Fruit fly (Drosophila melanogaster): ENCODE data around the gene VhaM9.7-a.
A peak's percentile ranks its signal among the peaks of the same experiment; 100 is the strongest.

Gene VhaM9.7-a

DNA sequence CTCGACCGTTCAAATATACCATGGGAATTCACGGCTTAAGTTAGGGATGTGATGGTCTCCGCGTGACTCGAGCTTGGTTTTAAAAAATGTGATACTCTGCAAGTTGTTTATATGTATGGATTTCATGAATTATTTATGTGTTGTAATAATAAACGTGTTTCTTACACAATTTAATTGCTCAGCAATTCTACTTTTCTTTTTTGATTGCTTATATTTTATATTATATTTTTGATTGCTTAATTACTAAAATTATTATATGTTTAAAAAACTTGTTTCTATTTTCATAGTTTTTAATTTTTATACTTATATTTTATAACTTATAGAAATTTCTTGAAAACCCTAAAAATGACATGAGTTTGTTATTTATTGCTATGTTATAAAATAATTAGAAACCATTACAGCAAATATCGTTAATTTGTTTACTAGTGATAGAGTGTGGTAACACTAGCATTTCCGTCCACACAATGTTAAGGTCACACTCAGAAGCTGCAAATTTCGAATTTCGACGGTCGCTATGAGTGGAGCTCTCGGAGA lies 8.1 kb upstream of the VhaM9.7-a start, which contains the start of the genes ago and CG1265 (continued):
- TF ChIP-seq CG13424 (tag; optimal IDR thresholded peaks at IDR 0.05): peak; percentile 57
- TF ChIP-seq CG2202 (tag; optimal IDR thresholded peaks at IDR 0.05): no peak
- peak; percentile 16; the same call in 1 of the 2 replicates for TF ChIP-seq klu (GFP tag; IDR thresholded peaks at IDR 0.05)
- no peak for TF ChIP-seq CG11696 (GFP tag; IDR thresholded peaks at IDR 0.05)
- peak; percentile 24 for TF ChIP-seq CG8388 (GFP tag; optimal IDR thresholded peaks at IDR 0.05)
- peak; percentile 41; the same call in 1 of the 3 replicates for TF ChIP-seq ken (GFP tag; IDR thresholded peaks at IDR 0.05)
- no peak for TF ChIP-seq Lpt (GFP tag; optimal IDR thresholded peaks at IDR 0.05)
- TF ChIP-seq pzg (GFP tag; optimal IDR thresholded peaks at IDR 0.05): peak; percentile 14
- TF ChIP-seq salm (tag; optimal IDR thresholded peaks at IDR 0.05): no peak
- peak; percentile 24; the same call in 2 of the 3 replicates for TF ChIP-seq CG34422 (GFP tag; IDR thresholded peaks at IDR 0.05)
- peak; percentile 33 for TF ChIP-seq stwl (tag; optimal IDR thresholded peaks at IDR 0.05)
- peak; percentile 8 for TF ChIP-seq CG32532 (GFP tag; IDR thresholded peaks at IDR 0.05)
- peak; percentile 5 for TF ChIP-seq Nf-YB (GFP tag; optimal IDR thresholded peaks at IDR 0.05)
- TF ChIP-seq gfzf (GFP tag; optimal IDR thresholded peaks at IDR 0.05): peak; percentile 73
- TF ChIP-seq sug (tag; optimal IDR thresholded peaks at IDR 0.05): peak; percentile 43
- no peak for TF ChIP-seq CG12744 (GFP tag; optimal IDR thresholded peaks at IDR 0.05)
- no peak for TF ChIP-seq CG4282 (GFP tag; optimal IDR thresholded peaks at IDR 0.05)
- peak; percentile 14 for TF ChIP-seq ab (GFP tag; optimal IDR thresholded peaks at IDR 0.05)
- no peak for TF ChIP-seq grn (GFP tag; optimal IDR thresholded peaks at IDR 0.05)
- TF ChIP-seq CG3838 (GFP tag; optimal IDR thresholded peaks at IDR 0.05): no peak
- peak; percentile 50 for TF ChIP-seq lilli (GFP tag; optimal IDR thresholded peaks at IDR 0.05)
- TF ChIP-seq Pdp1 (GFP tag; optimal IDR thresholded peaks at IDR 0.05): no peak
- peak; percentile 73 for TF ChIP-seq nmo (GFP tag; optimal IDR thresholded peaks at IDR 0.05)
- TF ChIP-seq dysf (GFP tag; IDR thresholded peaks at IDR 0.05): peak; percentile 40; the same call in 1 of the 3 replicates
- peak; percentile 47 for TF ChIP-seq CG30020 (tag; optimal IDR thresholded peaks at IDR 0.05)
- TF ChIP-seq Oaz (GFP tag; IDR thresholded peaks at IDR 0.05): 0 out of 2 replicates have a peak, but pooled peaks have one; percentile 11
- peak; percentile 21 for TF ChIP-seq CG12155 (GFP tag; optimal IDR thresholded peaks at IDR 0.05)
- TF ChIP-seq crc (GFP tag; optimal IDR thresholded peaks at IDR 0.05): no peak
- TF ChIP-seq CG1529 (GFP tag; optimal IDR thresholded peaks at IDR 0.05): no peak
- TF ChIP-seq shn (GFP tag; optimal IDR thresholded peaks at IDR 0.05): no peak

DNA sequence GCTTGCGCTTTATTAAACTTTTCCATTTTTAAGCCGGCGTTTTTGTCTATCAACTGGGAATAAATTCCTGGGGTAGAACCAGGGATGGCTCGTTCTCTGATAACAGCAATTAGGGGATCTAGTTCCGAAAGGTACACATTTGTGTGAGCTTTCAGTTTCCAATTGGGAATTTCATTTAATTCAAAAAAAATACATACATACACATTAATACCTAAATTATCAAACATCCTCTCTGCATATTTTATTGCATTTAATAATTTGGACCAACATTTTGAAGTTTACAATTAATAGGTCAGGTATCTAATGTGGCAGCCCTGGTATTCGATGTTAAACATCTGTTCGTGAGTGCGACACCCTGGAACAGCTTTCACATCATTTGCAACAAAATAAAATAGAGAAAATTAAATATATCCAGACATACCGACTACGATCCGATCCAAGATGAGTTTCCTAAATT lies 3.4 kb upstream of the VhaM9.7-a start, which contains the start of the genes CG15011 and CG1309:
TSS of gene CG15011 (minus strand) at position 51 of the 457 bp plus-strand sequence.
TSS of gene CG1309 (plus strand) at position 329 of the 457 bp plus-strand sequence.
- TF ChIP-seq CG7372 (GFP tag; IDR thresholded peaks at IDR 0.05) (peak; percentile 80), D19B (GFP tag; optimal IDR thresholded peaks at IDR 0.05) (peak; percentile 59), CG3838 (GFP tag; optimal IDR thresholded peaks at IDR 0.05) (peak; percentile 64), aop (GFP tag; IDR thresholded peaks at IDR 0.05) (no peak), lab (GFP tag; optimal IDR thresholded peaks at IDR 0.05) (peak; percentile 87), CG8765 (GFP tag; IDR thresholded peaks at IDR 0.05) (peak; percentile 43; the same call in 1 of the 2 replicates), H15 (GFP tag; IDR thresholded peaks at IDR 0.05) (peak; percentile 74), Oli (tag; optimal IDR thresholded peaks at IDR 0.05) (peak; percentile 67), az2 (GFP tag; optimal IDR thresholded peaks at IDR 0.05) (peak; percentile 81), bowl (GFP tag; IDR thresholded peaks at IDR 0.05) (no peak), Hr78 (GFP tag; optimal IDR thresholded peaks at IDR 0.05) (peak in 1 of 2 experiments; percentile 46), fu2 (GFP tag; optimal IDR thresholded peaks at IDR 0.05) (peak; percentile 81), CG14014 (GFP tag; IDR thresholded peaks at IDR 0.05) (peak; percentile 71), D19A (tag; optimal IDR thresholded peaks at IDR 0.05) (peak; percentile 75), CG9797 (GFP tag; optimal IDR thresholded peaks at IDR 0.05) (peak; percentile 32), CG7556 (GFP tag; optimal IDR thresholded peaks at IDR 0.05) (peak; percentile 75), Oaz (GFP tag; IDR thresholded peaks at IDR 0.05) (0 out of 2 replicates have a peak, but pooled peaks have one; percentile 34), CG10431 (GFP tag; optimal IDR thresholded peaks at IDR 0.05) (peak; percentile 16), HHEX (GFP tag; optimal IDR thresholded peaks at IDR 0.05) (peak; percentile 52), tap (tag; optimal IDR thresholded peaks at IDR 0.05) (peak; percentile 67), CG18764 (GFP tag; optimal IDR thresholded peaks at IDR 0.05) (peak; percentile 75), Hey (tag; optimal IDR thresholded peaks at IDR 0.05) (no peak), stwl (tag; optimal IDR thresholded peaks at IDR 0.05) (peak; percentile 79), bigmax (GFP tag; optimal IDR thresholded peaks at IDR 0.05) (no peak)
